Worm (Caenorhabditis elegans) whole organism, L3 larva: ENCODE data around the gene srh-213.

Experiments used
- daf-12 ChIP-seq: fragments of 150-350 bp; optimal IDR thresholded peaks from 2 replicates; lab custom pipeline; 2014; ENCODE audit warnings: missing biosample characterization, missing genetic modification reagents, missing genetic modification characterization
- egl-27 ChIP-seq: sonication (generic microtip); optimal IDR thresholded peaks from 4 replicates; lab custom pipeline; 2017; ENCODE audit warnings: missing biosample characterization, missing genetic modification reagents, missing genetic modification characterization
- fkh-10 ChIP-seq: sonication (generic microtip); optimal IDR thresholded peaks from 2 replicates; lab custom pipeline; 2017; ENCODE audit warnings: missing biosample characterization, missing genetic modification reagents, missing genetic modification characterization
- nhr-43 ChIP-seq: sonication (generic microtip); optimal IDR thresholded peaks from 2 replicates; lab custom pipeline; 2016; ENCODE audit warnings: mild to moderate bottlenecking, missing genetic modification characterization, missing compliant biosample characterization; ENCODE audit not compliant: poor library complexity, severe bottlenecking
- pha-4 ChIP-seq: fragments of 150-350 bp; optimal IDR thresholded peaks from 2 replicates; lab custom pipeline; 2014; ENCODE audit warnings: missing biosample characterization, missing genetic modification reagents, missing genetic modification characterization
- unc-39 ChIP-seq: sonication (generic microtip); optimal IDR thresholded peaks from 4 replicates; lab custom pipeline; 2017; ENCODE audit warnings: missing biosample characterization, missing genetic modification characterization
- unc-62 ChIP-seq: fragments of 150-350 bp; sonication (generic microtip); optimal IDR thresholded peaks from 4 replicates; lab custom pipeline; 2014; ENCODE audit warnings: missing biosample characterization, missing genetic modification reagents, missing genetic modification characterization
- zag-1 ChIP-seq: fragments of 150-350 bp; optimal IDR thresholded peaks from 2 replicates; lab custom pipeline; 2014; ENCODE audit warnings: missing biosample characterization, missing genetic modification characterization
- ztf-4 ChIP-seq: fragments of 150-350 bp; optimal IDR thresholded peaks from 2 replicates; lab custom pipeline; 2014; ENCODE audit warnings: missing biosample characterization, missing genetic modification characterization

DNA sequence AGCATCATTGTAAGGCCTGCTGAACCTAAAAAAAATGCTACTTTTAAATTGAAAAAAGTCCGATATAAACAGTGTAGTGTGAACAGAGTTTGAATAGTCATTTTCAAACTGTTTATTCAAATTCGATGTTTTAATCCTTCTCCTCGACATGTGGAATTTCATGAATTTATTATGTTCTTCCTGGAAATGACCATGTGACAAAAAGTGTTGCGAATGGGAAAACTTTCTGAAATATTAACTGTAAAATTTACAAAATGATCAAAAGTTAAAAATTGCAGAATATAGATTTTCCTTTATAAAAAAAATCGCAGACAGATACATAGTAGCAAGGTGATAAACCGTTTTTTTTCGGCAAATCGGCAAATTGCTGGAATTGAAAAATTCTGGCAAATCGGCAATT is 10.5 kb upstream of the srh-213 start, which contains the start of gene T22F3.8:
- no peak for TF ChIP-seq daf-12
- TF ChIP-seq fkh-10 (GFP tag; lab: Kevin White, UChicago) = no peak
- TF ChIP-seq zag-1 (tag; lab: Kevin White, UChicago) = no peak
- no peak for TF ChIP-seq unc-39 (tag; lab: Kevin White, UChicago)
- TF ChIP-seq ztf-4 (tag; lab: Kevin White, UChicago) = no peak
- no peak for TF ChIP-seq nhr-43 (tag; lab: Kevin White, UChicago)
- TF ChIP-seq unc-62 = no peak
- no peak for TF ChIP-seq egl-27 (tag; lab: Kevin White, UChicago)
- no peak for TF ChIP-seq pha-4 (tag; lab: Kevin White, UChicago)
